Fruit fly (Drosophila melanogaster): Measurements from ENCODE around the gene Cdk7.

The Cdk7 gene

dm6 chrX:5286513-5286912 lies 22.3 kb downstream of the Cdk7 start:
- TF ChIP-seq fd96Ca (GFP tag; IDR thresholded peaks at IDR 0.05) (no peak), CG32121 (GFP tag; IDR thresholded peaks at IDR 0.05) (no peak), CG4496 (GFP tag; IDR thresholded peaks at IDR 0.05) (no peak), CG13204 (GFP tag; optimal IDR thresholded peaks at IDR 0.05) (no peak), Pif1A (GFP tag; optimal IDR thresholded peaks at IDR 0.05) (no peak), EcR (GFP tag; optimal IDR thresholded peaks at IDR 0.05) (no peak)

- TF ChIP-seq CG8159 (tag; optimal IDR thresholded peaks at IDR 0.05) (peak; percentile 2), CG14655 (GFP tag; optimal IDR thresholded peaks at IDR 0.05) (no peak)
Measured at dm6 chrX:5285835-5286234, 22.9 kb downstream of the Cdk7 start.
